Worm (Caenorhabditis elegans): ENCODE measurements around the gene fbxb-2.

DNA sequence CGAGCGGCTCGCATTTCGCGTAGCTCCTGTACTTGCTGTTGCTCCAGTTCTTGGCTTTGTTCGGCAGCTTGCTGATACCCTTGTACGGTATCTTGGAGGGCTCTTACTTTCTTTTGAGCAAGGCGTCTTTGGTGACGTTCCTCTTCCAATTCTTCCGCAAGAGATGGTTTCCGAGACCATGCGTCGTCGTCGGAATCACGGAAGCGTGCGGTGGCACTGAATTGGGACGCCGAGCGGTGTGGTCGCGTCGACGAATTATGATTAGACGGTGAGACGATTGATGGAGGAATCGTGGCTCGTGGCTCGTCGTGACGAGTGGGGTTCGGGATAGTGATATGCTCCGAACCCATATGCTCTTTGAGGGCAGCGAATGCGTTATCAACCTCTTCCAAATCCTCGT is 39.2 kb upstream of the fbxb-2 start:
- TF ChIP-seq nhr-11 (tag; optimal IDR thresholded peaks at IDR 0.05), result no peak
- no peak for TF ChIP-seq elt-3 (tag; optimal IDR thresholded peaks at IDR 0.05)
- no peak for TF ChIP-seq unc-62 (GFP tag; optimal IDR thresholded peaks at IDR 0.05)
- no peak for TF ChIP-seq mef-2 (tag; optimal IDR thresholded peaks at IDR 0.05)
- no peak for TF ChIP-seq nhr-12 (tag; optimal IDR thresholded peaks at IDR 0.05)
- TF ChIP-seq alr-1 (tag; optimal IDR thresholded peaks at IDR 0.05; ENCODE audit: borderline replicate concordance), result no peak
- TF ChIP-seq ceh-82 (tag; optimal IDR thresholded peaks at IDR 0.05), result no peak
- no peak for TF ChIP-seq aha-1 (tag; optimal IDR thresholded peaks at IDR 0.05)
- no peak for TF ChIP-seq blmp-1 (tag; optimal IDR thresholded peaks at IDR 0.05)
- no peak for TF ChIP-seq nhr-237 (tag; optimal IDR thresholded peaks at IDR 0.05)
- no peak for TF ChIP-seq dsc-1 (tag; optimal IDR thresholded peaks at IDR 0.05)
- no peak for TF ChIP-seq tbx-2 (tag; optimal IDR thresholded peaks at IDR 0.05)

Data from whole organism, L1 larva.